Fruit fly (Drosophila melanogaster) whole organism, pupa: Measurements from ENCODE around the gene Syt4.
A peak's percentile ranks its signal among the peaks of the same experiment; 100 is the strongest.

Experiments used
- CG10348 ChIP-seq: fragments of 200-800 bp; sonication (Bioruptor generic); IDR thresholded peaks from 2 replicates; pipeline ENCODE4 v1.3.6; 2022; ENCODE audit warnings: missing biosample characterization, missing genetic modification characterization
- CG12605 ChIP-seq: fragments of 200-800 bp; sonication (Bioruptor generic); IDR thresholded peaks from 2 replicates; pipeline ENCODE4 v1.3.6; 2022; ENCODE audit warnings: missing biosample characterization, missing genetic modification characterization
- CG13204 ChIP-seq: fragments of 200-800 bp; sonication (Bioruptor generic); optimal IDR thresholded peaks from 2 replicates; lab custom pipeline; 2018; ENCODE audit warnings: missing biosample characterization, mild to moderate bottlenecking, missing genetic modification characterization, moderate library complexity
- CG14655 ChIP-seq: fragments of 200-800 bp; sonication (Bioruptor generic); optimal IDR thresholded peaks from 3 replicates; lab custom pipeline; 2017; ENCODE audit warnings: mild to moderate bottlenecking, missing biosample characterization, missing genetic modification reagents, missing genetic modification characterization
- CG15710 ChIP-seq: fragments of 200-800 bp; sonication (Bioruptor generic); optimal IDR thresholded peaks from 2 replicates; lab custom pipeline; 2018; ENCODE audit warnings: missing biosample characterization, mild to moderate bottlenecking, missing genetic modification characterization, moderate library complexity
- CG17806 ChIP-seq: fragments of 200-800 bp; sonication (Bioruptor generic); optimal IDR thresholded peaks from 2 replicates; lab custom pipeline; 2018; ENCODE audit warnings: missing biosample characterization, mild to moderate bottlenecking, missing genetic modification characterization, moderate library complexity
- CG32121 ChIP-seq: fragments of 200-800 bp; sonication (Bioruptor generic); IDR thresholded peaks from 2 replicates; pipeline ENCODE4 v1.3.6; 2022; ENCODE audit warnings: missing biosample characterization, missing genetic modification characterization
- CG34367 ChIP-seq: fragments of 200-800 bp; sonication (Bioruptor generic); optimal IDR thresholded peaks from 2 replicates; lab custom pipeline; 2018; ENCODE audit warnings: missing biosample characterization, mild to moderate bottlenecking, missing genetic modification characterization
- CG4496 ChIP-seq: fragments of 200-800 bp; sonication (Bioruptor generic); IDR thresholded peaks from 3 replicates; pipeline ENCODE4 v1.3.6; 2022; ENCODE audit warnings: missing biosample characterization, missing genetic modification characterization
- CG8159 ChIP-seq: fragments of 200-800 bp; sonication (Bioruptor generic); optimal IDR thresholded peaks from 3 replicates; lab custom pipeline; 2018; ENCODE audit warnings: missing biosample characterization, mild to moderate bottlenecking, missing genetic modification characterization, moderate library complexity
- CG8301 ChIP-seq: fragments of 200-800 bp; sonication (Bioruptor generic); optimal IDR thresholded peaks from 2 replicates; lab custom pipeline; 2018; ENCODE audit warnings: missing biosample characterization, mild to moderate bottlenecking, missing genetic modification characterization
- CG9948 ChIP-seq: fragments of 200-800 bp; sonication (Bioruptor generic); optimal IDR thresholded peaks from 2 replicates; lab custom pipeline; 2018; ENCODE audit warnings: missing biosample characterization, mild to moderate bottlenecking, missing genetic modification characterization, moderate library complexity
- D1 ChIP-seq: fragments of 200-800 bp; sonication (Bioruptor generic); optimal IDR thresholded peaks from 2 replicates; lab custom pipeline; 2018; ENCODE audit warnings: missing biosample characterization, mild to moderate bottlenecking, missing genetic modification characterization, moderate library complexity
- EcR ChIP-seq: fragments of 200-800 bp; sonication (Bioruptor generic); optimal IDR thresholded peaks from 3 replicates; lab custom pipeline; 2019; ENCODE audit warnings: missing biosample characterization, missing genetic modification characterization, mild to moderate bottlenecking, moderate library complexity, missing genetic modification reagents
- Ets98B ChIP-seq: fragments of 200-800 bp; sonication (Bioruptor generic); IDR thresholded peaks from 2 replicates; pipeline ENCODE4 v1.3.6; 2022; ENCODE audit warnings: missing biosample characterization, missing genetic modification characterization
- Pif1A ChIP-seq: fragments of 200-800 bp; sonication (Bioruptor generic); optimal IDR thresholded peaks from 3 replicates; lab custom pipeline; 2016; ENCODE audit warnings: missing biosample characterization, missing genetic modification characterization
- Pif1B ChIP-seq: fragments of 200-800 bp; sonication (Bioruptor generic); optimal IDR thresholded peaks from 3 replicates; lab custom pipeline; 2016; ENCODE audit warnings: missing biosample characterization, missing genetic modification characterization
- Snoo ChIP-seq: fragments of 200-800 bp; sonication (Bioruptor generic); optimal IDR thresholded peaks from 3 replicates; lab custom pipeline; 2017; ENCODE audit warnings: missing biosample characterization, mild to moderate bottlenecking, missing genetic modification characterization, inconsistent platforms
- fd96Ca ChIP-seq: fragments of 200-800 bp; sonication (Bioruptor generic); IDR thresholded peaks from 3 replicates; pipeline ENCODE4 v1.3.6; 2022; ENCODE audit warnings: missing biosample characterization, missing genetic modification characterization
- gl ChIP-seq: fragments of 200-800 bp; sonication (Bioruptor generic); optimal IDR thresholded peaks from 2 replicates; lab custom pipeline; 2018; ENCODE audit warnings: missing biosample characterization, mild to moderate bottlenecking, missing genetic modification characterization
- rn ChIP-seq: fragments of 200-800 bp; sonication (Bioruptor generic); IDR thresholded peaks from 2 replicates; pipeline ENCODE4 v1.3.6; 2022; ENCODE audit warnings: missing biosample characterization, missing genetic modification characterization

Gene Syt4

DNA sequence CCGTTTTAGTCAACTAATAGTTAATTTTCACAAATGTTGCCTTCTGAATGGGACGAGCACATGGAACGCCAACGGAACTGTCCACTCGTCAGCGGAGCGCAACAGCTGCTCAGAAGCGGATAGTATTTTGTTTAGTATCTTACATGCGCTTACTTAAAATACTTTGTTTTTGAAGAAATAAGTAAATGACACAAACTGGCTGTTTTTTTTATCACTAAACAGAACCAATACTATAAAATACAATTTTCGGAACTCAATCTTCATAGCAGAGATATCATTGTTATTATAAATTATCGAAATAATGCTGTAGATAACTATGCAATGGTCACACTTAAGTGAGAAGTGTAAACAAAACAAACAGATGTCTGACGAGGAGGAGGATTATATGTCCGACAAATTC, 19.0 kb upstream of the Syt4 start, which contains the start of the genes Noc3 and CG10053:
TSS of gene Noc3 (minus strand) at position 81 of the 400 bp plus-strand sequence.
TSS of gene CG10053 (plus strand) at position 202 of the 400 bp plus-strand sequence.
- TF ChIP-seq CG8301 (tag; lab: Kevin White, UChicago) (no peak), CG17806 (tag; lab: Kevin White, UChicago) (no peak), CG4496 (no peak), CG12605 (GFP tag; lab: Robert Waterston, UW) (no peak), EcR (no peak), rn (GFP tag; lab: Robert Waterston, UW) (no peak), CG9948 (tag; lab: Kevin White, UChicago) (no peak)

DNA sequence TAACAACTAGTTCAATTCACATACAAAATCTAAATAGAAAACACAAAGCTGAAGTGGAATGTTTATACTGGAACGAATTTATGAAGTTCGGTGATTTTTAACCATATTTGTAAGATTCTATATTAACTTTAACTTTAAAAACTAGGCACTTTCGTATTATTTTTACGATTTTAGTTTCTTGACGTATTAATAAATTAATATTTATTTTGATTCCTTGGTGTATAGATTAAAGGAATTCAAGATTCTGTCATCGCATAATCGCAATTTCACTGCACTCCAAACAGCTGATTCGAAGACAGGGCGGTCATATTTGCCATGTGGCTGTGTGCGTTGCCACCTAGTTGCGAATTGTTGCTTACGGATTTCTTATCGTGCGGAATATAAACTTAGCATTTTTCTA, 16.4 kb upstream of the Syt4 start, which contains the start of the genes CG1227 and Dtwd2:
TSS of gene CG1227 (minus strand) at position 279 of the 400 bp plus-strand sequence.
TSS of gene Dtwd2 (plus strand) at position 336 of the 400 bp plus-strand sequence.
- TF ChIP-seq fd96Ca (GFP tag; lab: Robert Waterston, UW) (peak; percentile 83), CG10348 (peak; percentile 71; the same call in 1 of the 2 replicates), CG8159 (tag; lab: Kevin White, UChicago) (peak; percentile 97), CG8301 (tag; lab: Kevin White, UChicago) (peak; percentile 97), CG32121 (peak; percentile 97), Ets98B (GFP tag; lab: Robert Waterston, UW) (peak; percentile 98), EcR (no peak), rn (GFP tag; lab: Robert Waterston, UW) (peak; percentile 94), CG9948 (tag; lab: Kevin White, UChicago) (peak; percentile 94), gl (tag; lab: Kevin White, UChicago) (peak; percentile 87), CG14655 (GFP tag; lab: Kevin White, UChicago) (peak; percentile 94), CG4496 (peak; percentile 97), Pif1B (peak; percentile 92), Pif1A (peak; percentile 93), CG17806 (tag; lab: Kevin White, UChicago) (peak; percentile 96), D1 (tag; lab: Kevin White, UChicago) (peak; percentile 96), CG13204 (no peak), CG15710 (tag; lab: Kevin White, UChicago) (peak; percentile 98), Snoo (peak; percentile 94), CG34367 (tag; lab: Kevin White, UChicago) (peak; percentile 96), CG12605 (GFP tag; lab: Robert Waterston, UW) (peak; percentile 98)

DNA sequence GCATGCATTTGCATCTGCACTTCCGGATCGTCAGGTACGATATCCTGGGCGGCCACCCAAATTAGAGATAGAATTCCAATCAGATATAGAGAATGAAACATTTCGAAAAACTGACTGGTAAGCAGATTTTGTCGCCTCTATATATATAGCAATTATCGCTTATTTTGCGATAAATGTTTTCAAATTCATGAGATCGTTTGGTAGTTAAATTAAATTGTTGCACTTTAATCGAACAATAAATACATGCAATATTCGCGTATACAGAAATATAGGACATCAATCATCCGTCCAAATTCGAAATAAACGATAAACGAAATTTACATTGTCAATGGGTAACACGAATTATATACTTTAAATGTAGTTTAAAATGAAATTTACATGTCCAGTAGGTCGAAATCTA, 14.0 kb upstream of the Syt4 start, which contains the start of gene Obp84a:
TSS of gene Obp84a (minus strand) at position 101 of the 400 bp plus-strand sequence.
- no peak for TF ChIP-seq CG8159 (tag; lab: Kevin White, UChicago)
- no peak for TF ChIP-seq CG14655 (GFP tag; lab: Kevin White, UChicago)
- TF ChIP-seq CG17806 (tag; lab: Kevin White, UChicago) = no peak
- TF ChIP-seq CG13204 = no peak
- no peak for TF ChIP-seq CG12605 (GFP tag; lab: Robert Waterston, UW)

DNA sequence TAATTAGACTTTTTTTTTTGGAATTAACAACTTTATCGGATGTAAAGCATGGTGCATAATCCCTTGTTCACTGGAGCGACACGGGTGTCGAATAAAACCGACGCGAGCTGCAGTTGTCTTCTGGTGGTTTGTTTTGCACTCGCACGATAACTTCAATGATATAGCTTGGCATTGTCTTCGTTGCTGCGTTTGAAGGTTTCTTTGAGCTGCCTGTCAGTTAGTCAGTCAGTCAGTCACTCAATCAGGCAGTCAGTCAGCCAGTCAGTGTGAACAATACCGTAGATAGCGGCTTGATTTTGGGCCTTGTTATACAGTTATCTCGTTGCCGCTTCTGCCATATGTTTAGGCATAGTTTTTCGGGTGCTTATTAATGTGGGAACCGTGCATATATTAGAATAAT, 6.3 kb upstream of the Syt4 start:
- TF ChIP-seq CG8159 (tag; lab: Kevin White, UChicago) = no peak
- TF ChIP-seq CG17806 (tag; lab: Kevin White, UChicago) = no peak
- TF ChIP-seq CG32121 = no peak
- no peak for TF ChIP-seq CG9948 (tag; lab: Kevin White, UChicago)
- TF ChIP-seq CG15710 (tag; lab: Kevin White, UChicago) = no peak
- TF ChIP-seq Pif1B = no peak
- no peak for TF ChIP-seq Snoo
- TF ChIP-seq CG34367 (tag; lab: Kevin White, UChicago) = no peak
- no peak for TF ChIP-seq CG8301 (tag; lab: Kevin White, UChicago)
- no peak for TF ChIP-seq CG10348
- TF ChIP-seq D1 (tag; lab: Kevin White, UChicago) = no peak
- TF ChIP-seq CG12605 (GFP tag; lab: Robert Waterston, UW) = no peak
- TF ChIP-seq Ets98B (GFP tag; lab: Robert Waterston, UW) = no peak
- TF ChIP-seq Pif1A = no peak
- TF ChIP-seq rn (GFP tag; lab: Robert Waterston, UW) = no peak
- no peak for TF ChIP-seq CG13204
- TF ChIP-seq, all 21 proteins: peak for 0

DNA sequence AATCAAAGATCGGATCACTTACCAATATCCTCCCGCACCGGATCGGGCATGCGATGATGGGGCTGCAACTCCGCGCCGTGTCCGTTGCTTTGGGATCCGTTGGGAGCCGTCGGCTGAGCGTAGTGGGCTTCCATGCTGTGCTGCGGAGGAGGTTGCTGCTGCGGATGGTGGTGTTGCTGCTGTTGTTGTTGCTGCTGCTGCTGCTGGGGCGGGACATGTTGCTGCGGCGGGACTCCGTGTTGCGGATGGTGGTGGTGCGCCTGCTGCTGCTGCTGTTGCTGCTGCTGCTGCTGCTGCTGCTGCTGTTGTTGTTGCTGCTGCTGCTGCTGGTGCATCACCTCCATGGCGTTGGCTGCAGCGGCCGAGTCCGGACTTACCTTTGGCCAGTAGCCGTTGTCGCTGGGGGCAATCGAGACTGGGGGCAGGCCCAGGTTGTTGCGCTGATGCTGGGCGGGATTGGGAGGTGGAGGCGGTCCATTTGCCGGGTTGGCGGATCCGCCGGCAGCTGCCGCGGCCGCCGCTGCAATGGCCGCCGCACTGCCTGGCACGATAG, 9.2 kb downstream of the Syt4 start:
- TF ChIP-seq CG34367 (tag; lab: Kevin White, UChicago) (no peak), Pif1B (no peak)

DNA sequence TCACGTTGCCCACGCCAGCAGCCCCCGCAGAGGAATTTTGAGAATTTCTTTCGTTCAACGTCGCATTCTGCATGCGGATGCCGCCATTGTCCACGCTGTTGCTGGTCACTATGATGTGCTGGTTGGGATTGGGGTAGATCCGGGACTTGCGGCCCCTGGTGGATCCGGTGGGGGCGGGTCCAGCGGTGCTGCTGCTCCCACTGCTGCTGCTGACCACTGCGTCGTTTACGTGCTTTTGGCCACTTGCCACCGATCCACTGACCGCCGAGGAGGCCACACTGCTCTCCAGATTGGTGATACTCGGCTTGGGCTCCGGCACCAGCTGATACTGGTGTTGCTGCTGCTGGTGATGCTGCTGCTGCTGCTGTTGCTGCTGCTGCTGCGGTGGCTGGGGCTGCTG, 10.9 kb downstream of the Syt4 start:
- TF ChIP-seq D1 (tag; lab: Kevin White, UChicago) = no peak
- TF ChIP-seq rn (GFP tag; lab: Robert Waterston, UW) = no peak
- TF ChIP-seq CG9948 (tag; lab: Kevin White, UChicago) = no peak
- TF ChIP-seq CG32121 = no peak
- TF ChIP-seq CG8159 (tag; lab: Kevin White, UChicago) = no peak
- TF ChIP-seq CG14655 (GFP tag; lab: Kevin White, UChicago) = no peak
- TF ChIP-seq CG15710 (tag; lab: Kevin White, UChicago) = no peak
- TF ChIP-seq CG17806 (tag; lab: Kevin White, UChicago) = no peak
- no peak for TF ChIP-seq gl (tag; lab: Kevin White, UChicago)
- no peak for TF ChIP-seq fd96Ca (GFP tag; lab: Robert Waterston, UW)
- no peak for TF ChIP-seq EcR
- TF ChIP-seq CG12605 (GFP tag; lab: Robert Waterston, UW) = no peak
- no peak for TF ChIP-seq CG13204
- TF ChIP-seq Pif1A = no peak
- TF ChIP-seq CG10348 = no peak
- no peak for TF ChIP-seq Pif1B
- TF ChIP-seq, all 21 proteins: peak for 0
